Fruit fly (Drosophila melanogaster) S2 (cell line): Measurements from ENCODE around the gene Ctr1C.

Source experiments
- CG8478 ChIP-seq: fragments of >200 bp; optimal IDR thresholded peaks from 2 replicates; lab custom pipeline; 2018
- CTCF ChIP-seq, 2 experiments: fragments of >200 bp; optimal IDR thresholded peaks; 2 replicates each; lab custom pipeline; 2018

DNA sequence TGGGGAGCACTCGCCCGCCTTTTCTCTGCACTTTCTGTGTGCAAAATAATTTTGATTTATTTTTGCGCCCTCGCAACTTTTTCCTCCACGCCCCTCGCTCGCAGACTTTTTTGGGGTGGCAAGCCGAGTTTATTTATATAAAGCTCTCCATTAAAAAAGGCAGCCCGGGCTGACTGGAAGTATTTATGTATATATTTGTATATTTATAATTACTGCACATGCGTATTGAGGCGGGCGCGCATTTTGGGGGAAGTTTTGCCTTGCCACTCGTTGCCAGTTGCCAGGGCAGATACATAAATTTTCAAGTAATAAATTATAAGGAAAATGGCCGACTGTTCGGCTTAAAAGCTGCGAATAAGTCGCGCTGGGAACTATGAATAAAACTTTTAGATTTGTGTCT is 35.5 kb downstream of the Ctr1C start:
- TF ChIP-seq CG8478 (no peak), CTCF (optimal IDR thresholded peaks at IDR 0.05; lab: Kevin White, UChicago) (no peak)
